Fruit fly (Drosophila melanogaster) whole organism, embryonic: ENCODE measurements around the gene brat.

Experiments used
- Aef1 ChIP-seq: fragments of 200-800 bp; sonication (Bioruptor generic); IDR thresholded peaks from 3 replicates; pipeline ENCODE4 v1.3.6; 2022; ENCODE audit warnings: missing biosample characterization, missing genetic modification characterization
- CG10274 ChIP-seq: fragments of 200-800 bp; sonication (Bioruptor generic); optimal IDR thresholded peaks from 3 replicates; lab custom pipeline; 2017; ENCODE audit warnings: missing biosample characterization, mild to moderate bottlenecking, missing genetic modification characterization
- CG10431 ChIP-seq: fragments of 200-800 bp; sonication (Bioruptor generic); optimal IDR thresholded peaks from 3 replicates; lab custom pipeline; 2018; ENCODE audit warnings: missing biosample characterization, mild to moderate bottlenecking, missing genetic modification characterization
- CG11504 ChIP-seq: fragments of 200-800 bp; sonication (Bioruptor generic); optimal IDR thresholded peaks from 3 replicates; lab custom pipeline; 2019; ENCODE audit warnings: missing biosample characterization, mild to moderate bottlenecking, missing genetic modification characterization, moderate library complexity
- CG1233 ChIP-seq: fragments of 200-800 bp; sonication (Bioruptor generic); optimal IDR thresholded peaks from 4 replicates; lab custom pipeline; 2018; ENCODE audit warnings: missing biosample characterization, mild to moderate bottlenecking, missing genetic modification characterization
- CG12942 ChIP-seq: fragments of 200-800 bp; sonication (Bioruptor generic); optimal IDR thresholded peaks from 3 replicates; lab custom pipeline; 2016; ENCODE audit warnings: missing biosample characterization, missing genetic modification characterization
- CG13296 ChIP-seq: fragments of 200-800 bp; sonication (Bioruptor generic); optimal IDR thresholded peaks from 3 replicates; lab custom pipeline; 2018; ENCODE audit warnings: missing biosample characterization, mild to moderate bottlenecking, missing genetic modification characterization
- CG14965 ChIP-seq: fragments of 200-800 bp; sonication (Bioruptor generic); optimal IDR thresholded peaks from 2 replicates; lab custom pipeline; 2016; ENCODE audit warnings: missing biosample characterization, missing genetic modification characterization, borderline replicate concordance
- CG15479 ChIP-seq: fragments of 200-800 bp; sonication (Bioruptor generic); optimal IDR thresholded peaks from 3 replicates; lab custom pipeline; 2019; ENCODE audit warnings: missing biosample characterization, mild to moderate bottlenecking, missing genetic modification characterization, moderate library complexity
- CG15601 ChIP-seq: fragments of 200-800 bp; sonication (Bioruptor generic); optimal IDR thresholded peaks from 3 replicates; lab custom pipeline; 2019; ENCODE audit warnings: missing biosample characterization, mild to moderate bottlenecking, missing genetic modification characterization, moderate library complexity
- CG16815 ChIP-seq: fragments of 200-800 bp; sonication (Bioruptor generic); optimal IDR thresholded peaks from 3 replicates; lab custom pipeline; 2017; ENCODE audit warnings: missing biosample characterization, mild to moderate bottlenecking, missing genetic modification characterization
- CG1792 ChIP-seq: fragments of 200-800 bp; sonication (Bioruptor generic); optimal IDR thresholded peaks from 2 replicates; lab custom pipeline; 2016; ENCODE audit warnings: missing biosample characterization, missing genetic modification characterization
- CG1832 ChIP-seq: fragments of 200-800 bp; sonication (Bioruptor generic); optimal IDR thresholded peaks from 2 replicates; lab custom pipeline; 2017; ENCODE audit warnings: missing biosample characterization, mild to moderate bottlenecking, missing genetic modification characterization, inconsistent platforms
- CG34422 ChIP-seq: fragments of 200-800 bp; sonication (Bioruptor generic); IDR thresholded peaks from 3 replicates; pipeline ENCODE4 v1.3.6; 2022; ENCODE audit warnings: missing biosample characterization, missing genetic modification characterization
- CG4360 ChIP-seq: fragments of 200-800 bp; sonication (Bioruptor generic); IDR thresholded peaks from 2 replicates; pipeline ENCODE4 v1.3.6; 2022; ENCODE audit warnings: missing biosample characterization, missing genetic modification characterization
- CG5245 ChIP-seq: fragments of 200-800 bp; sonication (Bioruptor generic); optimal IDR thresholded peaks from 3 replicates; lab custom pipeline; 2016; ENCODE audit warnings: missing biosample characterization, missing genetic modification characterization
- CG6272 ChIP-seq: fragments of 200-800 bp; sonication (Bioruptor generic); IDR thresholded peaks from 2 replicates; pipeline ENCODE4 v1.3.6; 2022; ENCODE audit warnings: missing biosample characterization, missing genetic modification characterization
- CG7928 ChIP-seq: fragments of 200-800 bp; sonication (Bioruptor generic); optimal IDR thresholded peaks from 2 replicates; lab custom pipeline; 2017; ENCODE audit warnings: missing biosample characterization, mild to moderate bottlenecking, missing genetic modification characterization
- CG8944 ChIP-seq: fragments of 200-800 bp; sonication (Bioruptor generic); optimal IDR thresholded peaks from 3 replicates; lab custom pipeline; 2016; ENCODE audit warnings: missing biosample characterization, missing genetic modification characterization
- CrebB ChIP-seq: fragments of 200-800 bp; sonication (Bioruptor generic); optimal IDR thresholded peaks from 3 replicates; lab custom pipeline; 2018; ENCODE audit warnings: missing biosample characterization, mild to moderate bottlenecking, missing genetic modification characterization
- Doc3 ChIP-seq: fragments of 200-800 bp; sonication (Bioruptor generic); IDR thresholded peaks from 3 replicates; pipeline ENCODE4 v1.3.6; 2022; ENCODE audit warnings: missing biosample characterization, missing genetic modification characterization; ENCODE audit not compliant: partially characterized antibody
- ERR ChIP-seq: fragments of 200-800 bp; sonication (Bioruptor generic); optimal IDR thresholded peaks from 2 replicates; lab custom pipeline; 2016; ENCODE audit warnings: missing biosample characterization, missing genetic modification characterization
- Ets65A ChIP-seq: fragments of 200-800 bp; sonication (Bioruptor generic); peaks from one replicate; lab custom pipeline; 2016; ENCODE audit warnings: missing biosample characterization, missing genetic modification characterization
- HLHmδ ChIP-seq: fragments of 200-800 bp; sonication (Bioruptor generic); optimal IDR thresholded peaks from 2 replicates; lab custom pipeline; 2018; ENCODE audit warnings: missing biosample characterization, mild to moderate bottlenecking, missing genetic modification characterization, moderate library complexity
- MBD-R2 ChIP-seq: fragments of 200-800 bp; sonication (Bioruptor generic); IDR thresholded peaks from 2 replicates; pipeline ENCODE4 v1.3.6; 2022; ENCODE audit warnings: missing biosample characterization, missing genetic modification characterization
- Opbp ChIP-seq: fragments of 200-800 bp; sonication (Bioruptor generic); IDR thresholded peaks from 3 replicates; pipeline ENCODE4 v1.3.6; 2022; ENCODE audit warnings: missing biosample characterization, missing genetic modification characterization; ENCODE audit not compliant: partially characterized antibody
- Pdp1 ChIP-seq, 2 experiments: fragments of 200-800 bp; sonication (Bioruptor generic); optimal IDR thresholded peaks; 3 replicates each; lab custom pipeline; 2016; ENCODE audit warnings: missing biosample characterization in 2 of 2, missing genetic modification characterization in 2 of 2, mild to moderate bottlenecking in 1 of 2, moderate library complexity in 1 of 2
- ap ChIP-seq: fragments of 200-800 bp; sonication (Bioruptor generic); IDR thresholded peaks from 2 replicates; pipeline ENCODE4 v1.3.6; 2022; ENCODE audit warnings: missing biosample characterization, missing genetic modification characterization
- chinmo ChIP-seq: fragments of 200-800 bp; sonication (Bioruptor generic); IDR thresholded peaks from 4 replicates; pipeline ENCODE4 v1.3.6; 2022; ENCODE audit warnings: missing biosample characterization, missing genetic modification characterization; ENCODE audit not compliant: partially characterized antibody
- croc ChIP-seq: fragments of 200-800 bp; sonication (Bioruptor generic); conservative IDR thresholded peaks from 3 replicates; pipeline ENCODE4 v1.3.6; 2022; ENCODE audit warnings: missing biosample characterization, missing genetic modification characterization
- dan ChIP-seq: fragments of 200-800 bp; sonication (Bioruptor generic); IDR thresholded peaks from 2 replicates; pipeline ENCODE4 v1.3.6; 2022; ENCODE audit warnings: missing biosample characterization, missing genetic modification characterization
- dimm ChIP-seq: fragments of 200-800 bp; sonication (Bioruptor generic); IDR thresholded peaks from 2 replicates; pipeline ENCODE4 v1.3.6; 2022; ENCODE audit warnings: missing biosample characterization, missing genetic modification characterization
- gem ChIP-seq: fragments of 200-800 bp; sonication (Bioruptor generic); optimal IDR thresholded peaks from 2 replicates; lab custom pipeline; 2019; ENCODE audit warnings: missing biosample characterization, mild to moderate bottlenecking, missing genetic modification characterization, moderate library complexity
- grn ChIP-seq: fragments of 200-800 bp; sonication (Bioruptor generic); optimal IDR thresholded peaks from 3 replicates; lab custom pipeline; 2017; ENCODE audit warnings: missing biosample characterization, missing genetic modification characterization
- hkb ChIP-seq, 2 experiments: fragments of 200-800 bp in 1 of 2; fragments of >200 bp in 1 of 2; sonication (Bioruptor generic) in 1 of 2; IDR thresholded peaks in 1 of 2; optimal IDR thresholded peaks in 1 of 2; 2 replicates each; pipeline versions ENCODE4 v1.3.6 to Lab custom; 2017 to 2022; ENCODE audit warnings: missing biosample characterization in 1 of 2, missing genetic modification characterization in 1 of 2
- ind ChIP-seq: fragments of 200-800 bp; sonication (Bioruptor generic); optimal IDR thresholded peaks from 3 replicates; lab custom pipeline; 2016; ENCODE audit warnings: missing biosample characterization, missing genetic modification characterization
- lov ChIP-seq, 2 experiments: fragments of 200-800 bp in 1 of 2; fragments of >200 bp in 1 of 2; sonication (Bioruptor generic) in 1 of 2; IDR thresholded peaks in 1 of 2; optimal IDR thresholded peaks in 1 of 2; 2 replicates in 1 of 2; 3 replicates in 1 of 2; pipeline versions ENCODE4 v1.3.6 to Lab custom; 2017 to 2022; ENCODE audit warnings: missing biosample characterization in 1 of 2, missing genetic modification characterization in 1 of 2
- mld ChIP-seq: fragments of 200-800 bp; sonication (Bioruptor generic); IDR thresholded peaks from 3 replicates; pipeline ENCODE4 v1.3.6; 2022; ENCODE audit warnings: missing biosample characterization, missing genetic modification characterization; ENCODE audit not compliant: partially characterized antibody
- peb ChIP-seq: fragments of 200-800 bp; sonication (Bioruptor generic); IDR thresholded peaks from 2 replicates; pipeline ENCODE4 v1.3.6; 2022; ENCODE audit warnings: missing biosample characterization, missing genetic modification characterization
- phol ChIP-seq: fragments of 200-800 bp; sonication (Bioruptor generic); optimal IDR thresholded peaks from 3 replicates; lab custom pipeline; 2018; ENCODE audit warnings: missing biosample characterization, mild to moderate bottlenecking, missing genetic modification characterization, moderate library complexity
- prd ChIP-seq, 3 experiments: fragments of >200 bp in 2 of 3; fragments of 200-800 bp in 1 of 3; sonication (Bioruptor generic) in 1 of 3; optimal IDR thresholded peaks in 2 of 3; IDR thresholded peaks in 1 of 3; 2 replicates in 2 of 3; 3 replicates in 1 of 3; pipeline versions ENCODE4 v1.3.6 to Lab custom; 2017 to 2022; ENCODE audit warnings: missing biosample characterization in 1 of 3, missing genetic modification characterization in 1 of 3
- salm ChIP-seq: fragments of 200-800 bp; sonication (Bioruptor generic); optimal IDR thresholded peaks from 2 replicates; lab custom pipeline; 2018; ENCODE audit warnings: missing biosample characterization, mild to moderate bottlenecking, missing genetic modification characterization
- sc ChIP-seq, 3 experiments: fragments of >200 bp in 2 of 3; fragments of 200-800 bp in 1 of 3; sonication (Bioruptor generic) in 1 of 3; optimal IDR thresholded peaks; 2 replicates in 2 of 3; 3 replicates in 1 of 3; lab custom pipeline; 2017; ENCODE audit warnings: mild to moderate bottlenecking in 1 of 3, missing biosample characterization in 1 of 3, missing genetic modification characterization in 1 of 3, missing genetic modification reagents in 1 of 3
- sisA ChIP-seq: fragments of 200-800 bp; sonication (Bioruptor generic); IDR thresholded peaks from 2 replicates; pipeline ENCODE4 v1.3.6; 2022; ENCODE audit warnings: missing biosample characterization, missing genetic modification characterization
- sug ChIP-seq: fragments of 200-800 bp; optimal IDR thresholded peaks from 2 replicates; lab custom pipeline; 2019; ENCODE audit warnings: missing biosample characterization, mild to moderate bottlenecking, missing genetic modification characterization, moderate library complexity
- tap ChIP-seq: fragments of 200-800 bp; optimal IDR thresholded peaks from 3 replicates; lab custom pipeline; 2019; ENCODE audit warnings: missing biosample characterization, mild to moderate bottlenecking, missing genetic modification characterization, moderate library complexity
- trh ChIP-seq: fragments of 200-800 bp; sonication (Bioruptor generic); optimal IDR thresholded peaks from 2 replicates; lab custom pipeline; 2016; ENCODE audit warnings: missing biosample characterization, missing genetic modification characterization
- unpg ChIP-seq: fragments of 200-800 bp; sonication (Bioruptor generic); optimal IDR thresholded peaks from 3 replicates; lab custom pipeline; 2018; ENCODE audit warnings: missing biosample characterization, mild to moderate bottlenecking, missing genetic modification characterization, moderate library complexity
- wor ChIP-seq: fragments of 200-800 bp; sonication (Bioruptor generic); IDR thresholded peaks from 2 replicates; pipeline ENCODE4 v1.3.6; 2022; ENCODE audit warnings: missing biosample characterization, missing genetic modification characterization

The brat gene

dm6 chr2L:19201841-19202240 lies 68.2 kb downstream of the brat start (continued):
- TF ChIP-seq CG10274 (GFP tag; lab: Kevin White, UChicago), result no peak
- TF ChIP-seq CG13296, result no peak
- no peak for TF ChIP-seq CG1792 (GFP tag; lab: Kevin White, UChicago)
- peak; percentile 4 for TF ChIP-seq phol
- TF ChIP-seq CG8944 (GFP tag; lab: Kevin White, UChicago), result no peak
- TF ChIP-seq prd (optimal IDR thresholded peaks at IDR 0.05; lab: Kevin White, UChicago), result no peak
- TF ChIP-seq prd (GFP tag; IDR thresholded peaks at IDR 0.05; lab: Robert Waterston, UW), result 0 out of 3 replicates have a peak, but pooled peaks have one; percentile 24
- TF ChIP-seq CG4360 (GFP tag; lab: Robert Waterston, UW), result no peak
- no peak for TF ChIP-seq ERR (GFP tag; lab: Kevin White, UChicago)
- TF ChIP-seq croc (GFP tag; lab: Robert Waterston, UW), result no peak
- TF ChIP-seq lov (optimal IDR thresholded peaks at IDR 0.05; lab: Kevin White, UChicago), result no peak
- no peak for TF ChIP-seq lov (GFP tag; IDR thresholded peaks at IDR 0.05; lab: Robert Waterston, UW)
- TF ChIP-seq CG5245 (GFP tag; lab: Kevin White, UChicago), result no peak
- TF ChIP-seq ap (GFP tag; lab: Robert Waterston, UW), result 0 out of 2 replicates have a peak, but pooled peaks have one; percentile 17
- TF ChIP-seq hkb (optimal IDR thresholded peaks at IDR 0.05; lab: Kevin White, UChicago), result no peak
- TF ChIP-seq hkb (GFP tag; IDR thresholded peaks at IDR 0.05; lab: Robert Waterston, UW), result peak; percentile 42; the same call in 1 of the 2 replicates
- TF ChIP-seq CG10431 (GFP tag; lab: Kevin White, UChicago), result no peak
- TF ChIP-seq mld (GFP tag; lab: Robert Waterston, UW), result no peak
- TF ChIP-seq CG15601 (tag; lab: Kevin White, UChicago), result no peak
- no peak for TF ChIP-seq Pdp1 (GFP tag; optimal IDR thresholded peaks at IDR 0.05; lab: Kevin White, UChicago)
- TF ChIP-seq unpg, result peak; percentile 8
- peak; percentile 9 for TF ChIP-seq CG11504 (tag; lab: Kevin White, UChicago)
- no peak for TF ChIP-seq MBD-R2
- TF ChIP-seq chinmo (GFP tag; lab: Robert Waterston, UW), result no peak
- TF ChIP-seq tap (tag; lab: Kevin White, UChicago), result no peak
- no peak for TF ChIP-seq CG15479
- no peak for TF ChIP-seq CG6272 (GFP tag; lab: Robert Waterston, UW)
- no peak for TF ChIP-seq ind
- TF ChIP-seq CG1832 (GFP tag; lab: Kevin White, UChicago), result no peak
- TF ChIP-seq CG34422 (GFP tag; lab: Robert Waterston, UW), result 0 out of 3 replicates have a peak, but pooled peaks have one; percentile 13
- peak; percentile 20 for TF ChIP-seq gem (tag; lab: Kevin White, UChicago)
- TF ChIP-seq dan, result no peak
- no peak for TF ChIP-seq trh (GFP tag; lab: Kevin White, UChicago)
- no peak for TF ChIP-seq salm
- no peak for TF ChIP-seq CG1233 (GFP tag; lab: Kevin White, UChicago)
- no peak for TF ChIP-seq peb (GFP tag; lab: Robert Waterston, UW)
- TF ChIP-seq dimm, result no peak
- no peak for TF ChIP-seq CG16815
- TF ChIP-seq CrebB (tag; lab: Kevin White, UChicago), result no peak
- no peak for TF ChIP-seq Doc3 (GFP tag; lab: Robert Waterston, UW)
- no peak for TF ChIP-seq grn (GFP tag; lab: Kevin White, UChicago)
- peak; percentile 46 for TF ChIP-seq sisA
- TF ChIP-seq sc (optimal IDR thresholded peaks at IDR 0.05; lab: Kevin White, UChicago), result no peak
- TF ChIP-seq sc (GFP tag; optimal IDR thresholded peaks at IDR 0.05; lab: Kevin White, UChicago), result no peak
- TF ChIP-seq CG7928 (GFP tag; lab: Kevin White, UChicago), result no peak
- no peak for TF ChIP-seq HLHmδ (GFP tag; lab: Kevin White, UChicago)
- TF ChIP-seq Aef1 (GFP tag; lab: Robert Waterston, UW), result no peak
- TF ChIP-seq sug (tag; lab: Kevin White, UChicago), result no peak
- TF ChIP-seq Opbp (GFP tag; lab: Robert Waterston, UW), result no peak
- peak; percentile 16 for TF ChIP-seq Ets65A (GFP tag; lab: Kevin White, UChicago)
- no peak for TF ChIP-seq CG12942 (GFP tag; lab: Kevin White, UChicago)
- TF ChIP-seq wor, result no peak
- TF ChIP-seq CG14965, result no peak
